Worm (Caenorhabditis elegans): ENCODE data around the gene nsy-1.
A peak's percentile ranks its signal among the peaks of the same experiment; 100 is the strongest.

DNA sequence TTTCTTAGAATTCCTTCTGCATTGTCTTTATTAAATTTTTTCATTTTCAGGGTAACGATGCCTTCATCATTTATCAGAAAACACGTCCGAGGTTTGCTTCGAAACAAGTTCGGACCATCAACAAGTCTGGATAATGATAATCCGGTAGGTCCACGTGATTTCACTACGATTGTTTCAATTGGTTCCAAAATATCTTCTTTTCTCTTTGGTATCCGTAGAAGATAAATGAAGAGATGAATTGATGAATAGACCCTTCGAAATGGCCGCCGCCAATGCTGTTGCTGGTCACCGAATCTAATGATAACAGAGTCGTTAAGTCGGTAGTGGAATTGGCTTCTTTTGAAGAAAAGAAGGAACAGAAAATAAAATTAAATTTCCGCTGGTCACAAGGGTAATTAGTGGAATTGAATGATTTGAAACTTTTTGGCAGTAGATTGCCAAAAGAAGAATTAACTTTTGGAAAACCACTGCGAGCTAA lies 27.3 kb downstream of the nsy-1 start, which contains the start of gene F33G12.6:
- no peak for TF ChIP-seq nhr-76 (tag; optimal IDR thresholded peaks at IDR 0.05)
- TF ChIP-seq mep-1 (tag; optimal IDR thresholded peaks at IDR 0.05) = peak; percentile 52
- TF ChIP-seq dpl-1 (GFP tag; optimal IDR thresholded peaks at IDR 0.05) = no peak
- TF ChIP-seq mef-2 (tag; optimal IDR thresholded peaks at IDR 0.05) = no peak
- TF ChIP-seq elt-3 (tag; optimal IDR thresholded peaks at IDR 0.05) = peak in 2 of 6 experiments; percentile 19 to 46
- no peak for TF ChIP-seq alr-1 (tag; optimal IDR thresholded peaks at IDR 0.05; ENCODE audit: borderline replicate concordance)
- TF ChIP-seq lin-35 (GFP tag; optimal IDR thresholded peaks at IDR 0.05) = no peak
- TF ChIP-seq pag-3 (tag; optimal IDR thresholded peaks at IDR 0.05; ENCODE audit: borderline replicate concordance, insufficient read depth) = no peak
- no peak for TF ChIP-seq nhr-11 (tag; optimal IDR thresholded peaks at IDR 0.05)
- no peak for TF ChIP-seq hlh-4 (tag; optimal IDR thresholded peaks at IDR 0.05)
- no peak for TF ChIP-seq lin-39 (tag; optimal IDR thresholded peaks at IDR 0.05)
- peak; percentile 38 for TF ChIP-seq tbx-2 (tag; optimal IDR thresholded peaks at IDR 0.05)
- TF ChIP-seq isw-1 (GFP tag; IDR thresholded peaks at IDR 0.05) = no peak
